Fruit fly (Drosophila melanogaster): ENCODE data around the gene CG7800.
A peak's percentile ranks its signal among the peaks of the same experiment; 100 is the strongest.

Gene CG7800

DNA sequence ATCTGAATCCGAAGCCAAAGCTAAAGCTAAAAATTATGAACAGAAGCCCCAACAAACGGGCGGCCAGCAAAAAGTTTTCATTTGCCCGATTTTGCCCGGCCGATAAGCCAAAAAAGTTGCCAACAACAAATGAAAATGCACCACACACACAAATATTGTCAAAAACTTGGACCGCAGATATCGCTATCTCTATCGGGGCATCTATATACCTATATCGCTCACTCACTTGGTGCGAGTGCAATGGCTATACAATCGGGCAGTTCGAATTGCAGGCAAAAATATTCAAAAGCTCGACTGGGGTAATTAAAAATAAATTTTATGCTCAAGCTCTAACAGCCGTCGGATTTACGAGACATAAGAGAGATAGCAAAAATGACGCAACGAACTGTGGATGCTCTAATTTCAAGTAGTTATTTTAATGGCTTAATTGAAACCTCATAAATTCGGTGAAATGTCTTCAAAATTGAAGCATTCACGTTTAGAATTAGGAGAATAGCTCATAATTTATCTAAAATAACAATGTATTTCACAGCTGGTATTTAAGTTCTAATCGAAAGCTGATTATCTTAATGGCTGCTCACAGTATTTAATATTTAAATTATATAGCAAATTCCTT lies 41.6 kb upstream of the CG7800 start (continued):
- TF ChIP-seq btn (GFP tag; optimal IDR thresholded peaks at IDR 0.05) (no peak), stc (GFP tag; IDR thresholded peaks at IDR 0.05) (no peak), CG4707 (GFP tag; optimal IDR thresholded peaks at IDR 0.05) (no peak), CG6254 (GFP tag; optimal IDR thresholded peaks at IDR 0.05) (no peak), Abd-B (GFP tag; optimal IDR thresholded peaks at IDR 0.05) (peak; percentile 16), gfzf (GFP tag; optimal IDR thresholded peaks at IDR 0.05) (no peak), CG3838 (GFP tag; optimal IDR thresholded peaks at IDR 0.05) (no peak), CG8281 (tag; optimal IDR thresholded peaks at IDR 0.05) (no peak), Hr3 (GFP tag; optimal IDR thresholded peaks at IDR 0.05) (no peak), CG11504 (tag; optimal IDR thresholded peaks at IDR 0.05) (peak; percentile 37), CG14441 (GFP tag; IDR thresholded peaks at IDR 0.05) (no peak), CG10543 (GFP tag; optimal IDR thresholded peaks at IDR 0.05) (no peak), yki (optimal IDR thresholded peaks at IDR 0.05) (no peak), CG11398 (GFP tag; optimal IDR thresholded peaks at IDR 0.05) (no peak), CG18476 (GFP tag; optimal IDR thresholded peaks at IDR 0.05) (no peak), repo (GFP tag; optimal IDR thresholded peaks at IDR 0.05) (no peak), CG2199 (GFP tag; IDR thresholded peaks at IDR 0.05) (no peak), Dbx (GFP tag; IDR thresholded peaks at IDR 0.05) (no peak), inv (GFP tag; IDR thresholded peaks at IDR 0.05; ENCODE audit: partially characterized antibody) (no peak), Trl (optimal IDR thresholded peaks at IDR 0.05) (no peak), Trl (GFP tag; optimal IDR thresholded peaks at IDR 0.05) (no peak), Sry-δ (GFP tag; optimal IDR thresholded peaks at IDR 0.05) (no peak), MTF-1 (GFP tag; optimal IDR thresholded peaks at IDR 0.05; ENCODE audit: borderline replicate concordance) (no peak), Adf1 (GFP tag; IDR thresholded peaks at IDR 0.05) (no peak), Dfd (GFP tag; optimal IDR thresholded peaks at IDR 0.05) (no peak), Ptx1 (GFP tag; IDR thresholded peaks at IDR 0.05) (peak; percentile 31; the same call in 1 of the 2 replicates), CG7987 (GFP tag; optimal IDR thresholded peaks at IDR 0.05) (no peak), unc-4 (GFP tag; IDR thresholded peaks at IDR 0.05; ENCODE audit: partially characterized antibody) (no peak), Myb (GFP tag; optimal IDR thresholded peaks at IDR 0.05) (no peak), ara (GFP tag; IDR thresholded peaks at IDR 0.05) (no peak), CG9876 (GFP tag; optimal IDR thresholded peaks at IDR 0.05) (no peak), CG7745 (tag; optimal IDR thresholded peaks at IDR 0.05) (no peak), tio (GFP tag; optimal IDR thresholded peaks at IDR 0.05) (no peak), CG1602 (GFP tag; optimal IDR thresholded peaks at IDR 0.05) (no peak), CG6683 (GFP tag; optimal IDR thresholded peaks at IDR 0.05) (no peak), lmd (GFP tag; IDR thresholded peaks at IDR 0.05) (no peak), CrebB (tag; optimal IDR thresholded peaks at IDR 0.05) (no peak), bab2 (GFP tag; optimal IDR thresholded peaks at IDR 0.05) (no peak), kah (GFP tag; optimal IDR thresholded peaks at IDR 0.05) (no peak), wek (GFP tag; optimal IDR thresholded peaks at IDR 0.05) (no peak), ssp (GFP tag; IDR thresholded peaks at IDR 0.05) (no peak), Rfx (GFP tag; IDR thresholded peaks at IDR 0.05) (no peak), Spps (tag; optimal IDR thresholded peaks at IDR 0.05) (no peak), CG31441 (GFP tag; IDR thresholded peaks at IDR 0.05) (no peak), knrl (GFP tag; IDR thresholded peaks at IDR 0.05; ENCODE audit: partially characterized antibody) (no peak), CG7357 (GFP tag; IDR thresholded peaks at IDR 0.05) (no peak), Ssrp (tag; optimal IDR thresholded peaks at IDR 0.05) (no peak), cwo (GFP tag; optimal IDR thresholded peaks at IDR 0.05) (no peak), croc (GFP tag; conservative IDR thresholded peaks at IDR 0.05) (no peak), Camta (GFP tag; optimal IDR thresholded peaks at IDR 0.05) (no peak), pita (GFP tag; optimal IDR thresholded peaks at IDR 0.05) (no peak), CG12071 (GFP tag; optimal IDR thresholded peaks at IDR 0.05) (no peak)

All from whole organism, embryonic.